Worm (Caenorhabditis elegans) whole organism, L4 larva: Measurements from ENCODE around the gene ptp-3.

Experiments
- F37D6.2 ChIP-seq: sonication (generic microtip); optimal IDR thresholded peaks from 2 replicates; lab custom pipeline; 2016; ENCODE audit warnings: mild to moderate bottlenecking, missing genetic modification characterization, missing compliant biosample characterization
- T26A8.4 ChIP-seq: fragments of 200-800 bp; sonication (Bioruptor generic); IDR thresholded peaks from 2 replicates; pipeline ENCODE4 v1.3.6; 2022; ENCODE audit warnings: missing genetic modification characterization, missing compliant biosample characterization
- Y48G9A.11 ChIP-seq: fragments of 200-800 bp; sonication (Bioruptor generic); IDR thresholded peaks from 2 replicates; pipeline ENCODE4 v1.3.6; 2022; ENCODE audit warnings: missing genetic modification reagents, missing genetic modification characterization, missing compliant biosample characterization
- Y5F2A.4 ChIP-seq: fragments of 200-800 bp; sonication (Bioruptor generic); optimal IDR thresholded peaks from 2 replicates; lab custom pipeline; 2018; ENCODE audit warnings: mild to moderate bottlenecking, missing genetic modification characterization, missing compliant biosample characterization
- ZK546.5 ChIP-seq, 2 experiments: sonication (generic microtip); optimal IDR thresholded peaks; 2 replicates each; lab custom pipeline; 2017; ENCODE audit warnings: missing biosample characterization in 2 of 2, missing genetic modification characterization in 2 of 2
- aha-1 ChIP-seq: fragments of 150-350 bp; peaks from one replicate; lab custom pipeline; 2014; ENCODE audit warnings: missing biosample characterization, missing genetic modification characterization
- ama-1 ChIP-seq: fragments of 150-350 bp; optimal IDR thresholded peaks from 2 replicates; lab custom pipeline; 2014; ENCODE audit warnings: inconsistent platforms, mixed read lengths
- ceh-20 ChIP-seq: fragments of 200-800 bp; sonication (Bioruptor generic); IDR thresholded peaks from 2 replicates; pipeline ENCODE4 v1.3.6; 2022; ENCODE audit warnings: missing genetic modification reagents, missing genetic modification characterization, missing compliant biosample characterization
- ceh-32 ChIP-seq: sonication (generic microtip); optimal IDR thresholded peaks from 2 replicates; lab custom pipeline; 2016; ENCODE audit warnings: mild to moderate bottlenecking, missing genetic modification characterization, missing compliant biosample characterization; ENCODE audit not compliant: poor library complexity
- ces-1 ChIP-seq: fragments of 150-350 bp; sonication (generic microtip); optimal IDR thresholded peaks from 4 replicates; lab custom pipeline; 2014; ENCODE audit warnings: missing biosample characterization, missing genetic modification reagents, missing genetic modification characterization
- cey-2 ChIP-seq: sonication (generic microtip); optimal IDR thresholded peaks from 3 replicates; lab custom pipeline; 2017; ENCODE audit warnings: missing genetic modification characterization, mild to moderate bottlenecking, missing compliant biosample characterization, antibody characterized with exemption, borderline replicate concordance; ENCODE audit not compliant: insufficient read depth
- ctbp-1 ChIP-seq: fragments of 200-800 bp; sonication (Bioruptor generic); IDR thresholded peaks from 2 replicates; pipeline ENCODE4 v1.3.6; 2022; ENCODE audit warnings: missing genetic modification reagents, missing genetic modification characterization, missing compliant biosample characterization
- daf-19 ChIP-seq: fragments of 200-800 bp; sonication (Bioruptor generic); conservative IDR thresholded peaks from 2 replicates; pipeline ENCODE4 v1.3.6; 2022; ENCODE audit warnings: missing genetic modification characterization, missing compliant biosample characterization
- daf-8 ChIP-seq: fragments of 200-800 bp; sonication (Bioruptor generic); IDR thresholded peaks from 2 replicates; pipeline ENCODE4 v1.3.6; 2022; ENCODE audit warnings: missing genetic modification characterization, missing compliant biosample characterization
- dve-1 ChIP-seq: sonication (generic microtip); optimal IDR thresholded peaks from 2 replicates; lab custom pipeline; 2017; ENCODE audit warnings: antibody characterized with exemption, mild to moderate bottlenecking, missing genetic modification characterization, missing compliant biosample characterization; ENCODE audit not compliant: insufficient read depth
- egl-27 ChIP-seq: sonication (generic microtip); optimal IDR thresholded peaks from 3 replicates; lab custom pipeline; 2017; ENCODE audit warnings: missing biosample characterization, missing genetic modification reagents, missing genetic modification characterization
- egl-43 ChIP-seq: fragments of 200-800 bp; sonication (Bioruptor generic); IDR thresholded peaks from 2 replicates; pipeline ENCODE4 v1.3.6; 2022; ENCODE audit warnings: missing genetic modification reagents, missing genetic modification characterization, missing compliant biosample characterization
- hif-1 ChIP-seq, 2 experiments: sonication (generic microtip); optimal IDR thresholded peaks; 2 replicates each; lab custom pipeline; 2016 to 2017; ENCODE audit warnings: missing compliant biosample characterization in 2 of 2, missing genetic modification characterization in 2 of 2, missing genetic modification reagents in 2 of 2, missing genotype in 2 of 2, mild to moderate bottlenecking in 1 of 2
- hlh-30 ChIP-seq: sonication (generic microtip); optimal IDR thresholded peaks from 2 replicates; lab custom pipeline; 2017; ENCODE audit warnings: antibody characterized with exemption, mild to moderate bottlenecking, missing genetic modification characterization, missing compliant biosample characterization; ENCODE audit not compliant: insufficient read depth
- hmg-1.1 ChIP-seq: fragments of 200-800 bp; sonication (Bioruptor generic); IDR thresholded peaks from 2 replicates; pipeline ENCODE4 v1.3.6; 2022; ENCODE audit warnings: missing genetic modification reagents, missing genetic modification characterization, missing compliant biosample characterization
- lin-15B ChIP-seq: fragments of 150-350 bp; sonication (generic microtip); optimal IDR thresholded peaks from 3 replicates; lab custom pipeline; 2014; ENCODE audit warnings: missing biosample characterization, missing genetic modification characterization
- lin-29 ChIP-seq: fragments of 200-800 bp; sonication (Bioruptor generic); IDR thresholded peaks from 2 replicates; pipeline ENCODE4 v1.3.6; 2022; ENCODE audit warnings: missing genetic modification reagents, missing genetic modification characterization, missing compliant biosample characterization
- lin-39 ChIP-seq: fragments of 150-350 bp; optimal IDR thresholded peaks from 2 replicates; lab custom pipeline; 2014; ENCODE audit warnings: missing biosample characterization, missing genetic modification reagents, missing genetic modification characterization
- madf-9 ChIP-seq: fragments of 200-800 bp; sonication (Bioruptor generic); conservative IDR thresholded peaks from 2 replicates; pipeline ENCODE4 v1.3.6; 2022; ENCODE audit warnings: missing genetic modification reagents, missing genetic modification characterization, missing compliant biosample characterization
- mep-1 ChIP-seq: fragments of 150-350 bp; sonication (generic microtip); optimal IDR thresholded peaks from 3 replicates; lab custom pipeline; 2014; ENCODE audit warnings: missing biosample characterization, missing genetic modification characterization
- mes-2 ChIP-seq: sonication (generic microtip); optimal IDR thresholded peaks from 2 replicates; lab custom pipeline; 2016; ENCODE audit warnings: missing genotype, mild to moderate bottlenecking, missing genetic modification characterization, missing compliant biosample characterization; ENCODE audit not compliant: poor library complexity, severe bottlenecking
- mxl-3 ChIP-seq: fragments of 200-800 bp; sonication (Bioruptor generic); optimal IDR thresholded peaks from 2 replicates; lab custom pipeline; 2018; ENCODE audit warnings: mild to moderate bottlenecking, missing genetic modification characterization, missing compliant biosample characterization
- nhr-102 ChIP-seq: sonication (generic microtip); optimal IDR thresholded peaks from 2 replicates; lab custom pipeline; 2016; ENCODE audit warnings: mild to moderate bottlenecking, missing genetic modification characterization, moderate library complexity, missing compliant biosample characterization
- nhr-237 ChIP-seq: sonication (generic microtip); optimal IDR thresholded peaks from 2 replicates; lab custom pipeline; 2017; ENCODE audit warnings: missing biosample characterization, missing genetic modification characterization
- nhr-42 ChIP-seq: fragments of 200-800 bp; sonication (Bioruptor generic); IDR thresholded peaks from 2 replicates; pipeline ENCODE4 v1.3.6; 2022; ENCODE audit warnings: missing genetic modification characterization, missing compliant biosample characterization
- nhr-48 ChIP-seq: sonication (generic microtip); optimal IDR thresholded peaks from 2 replicates; lab custom pipeline; 2016; ENCODE audit warnings: mild to moderate bottlenecking, missing genetic modification characterization, missing compliant biosample characterization
- nhr-6 ChIP-seq: fragments of 150-350 bp; optimal IDR thresholded peaks from 2 replicates; lab custom pipeline; 2014; ENCODE audit warnings: missing biosample characterization, missing genetic modification characterization
- set-16 ChIP-seq: fragments of 200-800 bp; sonication (Bioruptor generic); IDR thresholded peaks from 2 replicates; pipeline ENCODE4 v1.3.6; 2022; ENCODE audit warnings: missing genetic modification reagents, missing genetic modification characterization, missing compliant biosample characterization
- tra-1 ChIP-seq: fragments of 200-800 bp; sonication (Bioruptor generic); IDR thresholded peaks from 2 replicates; pipeline ENCODE4 v1.3.6; 2022; ENCODE audit warnings: missing genetic modification reagents, missing genetic modification characterization, missing compliant biosample characterization
- unc-62 ChIP-seq, 3 experiments: fragments of 150-350 bp in 1 of 3; sonication (generic microtip); optimal IDR thresholded peaks in 2 of 3; peaks in 1 of 3; 1 replicate in 1 of 3; 2 replicates in 2 of 3; lab custom pipeline; 2014 to 2017; ENCODE audit warnings: missing biosample characterization in 3 of 3, missing genetic modification characterization in 3 of 3, missing genetic modification reagents in 3 of 3, missing genotype in 1 of 3
- vab-7 ChIP-seq: fragments of 200-800 bp; sonication (Bioruptor generic); IDR thresholded peaks from 2 replicates; pipeline ENCODE4 v1.3.6; 2022; ENCODE audit warnings: missing genetic modification reagents, missing genetic modification characterization, missing compliant biosample characterization
- zfp-2 ChIP-seq: sonication (generic microtip); optimal IDR thresholded peaks from 2 replicates; lab custom pipeline; 2016; ENCODE audit warnings: mild to moderate bottlenecking, missing genetic modification characterization, missing compliant biosample characterization
- zip-11 ChIP-seq: fragments of 200-800 bp; sonication (Bioruptor generic); IDR thresholded peaks from 2 replicates; pipeline ENCODE4 v1.3.6; 2022; ENCODE audit warnings: missing genetic modification characterization, missing compliant biosample characterization
- ztf-7 ChIP-seq: fragments of 150-350 bp; optimal IDR thresholded peaks from 2 replicates; lab custom pipeline; 2014; ENCODE audit warnings: missing biosample characterization, missing genetic modification characterization

Gene ptp-3

ce11 chrII:10986461-10987090, 11.2 kb downstream of the ptp-3 start:
- 0 out of 2 replicates have a peak, but pooled peaks have one; percentile 26 for TF ChIP-seq egl-43 (GFP tag; lab: Robert Waterston, UW)
- no peak for TF ChIP-seq nhr-102 (tag; lab: Kevin White, UChicago)
- TF ChIP-seq ama-1 (lab: Kevin White, UChicago), result no peak
- no peak for TF ChIP-seq egl-27
- no peak for TF ChIP-seq mep-1
- no peak for TF ChIP-seq F37D6.2 (tag; lab: Kevin White, UChicago)
- TF ChIP-seq Y48G9A.11, result no peak
- TF ChIP-seq ZK546.5 (tag; optimal IDR thresholded peaks at IDR 0.05; lab: Kevin White, UChicago), result no peak
- no peak for TF ChIP-seq hmg-1.1 (GFP tag; lab: Robert Waterston, UW)
- no peak for TF ChIP-seq daf-19 (GFP tag; lab: Robert Waterston, UW)
- TF ChIP-seq hlh-30, result no peak
- TF ChIP-seq lin-15B (tag; lab: Kevin White, UChicago), result no peak
- TF ChIP-seq daf-8, result no peak
- TF ChIP-seq aha-1 (tag; lab: Kevin White, UChicago), result peak; percentile 60
- TF ChIP-seq cey-2 (tag; lab: Kevin White, UChicago), result no peak
- no peak for TF ChIP-seq lin-29 (GFP tag; lab: Robert Waterston, UW)
- peak; percentile 44 for TF ChIP-seq set-16 (GFP tag; lab: Robert Waterston, UW)
- TF ChIP-seq nhr-48, result no peak
- no peak for TF ChIP-seq ceh-32 (tag; lab: Kevin White, UChicago)
- no peak for TF ChIP-seq ctbp-1 (GFP tag; lab: Robert Waterston, UW)
- peak in 1 of 2 experiments; percentile 82 for TF ChIP-seq unc-62 (GFP tag; optimal IDR thresholded peaks at IDR 0.05 in 1 of 2; lab: Kevin White, UChicago)
- no peak for TF ChIP-seq unc-62 (tag; optimal IDR thresholded peaks at IDR 0.05; lab: Kevin White, UChicago)

ce11 chrII:10988575-10988974, 13.2 kb downstream of the ptp-3 start:
- TF ChIP-seq aha-1 (tag; lab: Kevin White, UChicago) (peak; percentile 53), mes-2 (tag; lab: Kevin White, UChicago) (peak; percentile 5), egl-27 (no peak)

- no peak for TF ChIP-seq zip-11 (GFP tag; lab: Robert Waterston, UW)
- peak; percentile 2 for TF ChIP-seq mes-2 (tag; lab: Kevin White, UChicago)
- no peak for TF ChIP-seq cey-2 (tag; lab: Kevin White, UChicago)
- TF ChIP-seq hif-1 (tag; optimal IDR thresholded peaks at IDR 0.05; lab: Kevin White, UChicago), result no peak
These were observed 13.8 kb downstream of the ptp-3 start for ce11 chrII:10989180-10989579.

- TF ChIP-seq unc-62 (GFP tag; optimal IDR thresholded peaks at IDR 0.05 in 1 of 2; lab: Kevin White, UChicago), result peak in 1 of 2 experiments; percentile 43
- no peak for TF ChIP-seq unc-62 (tag; optimal IDR thresholded peaks at IDR 0.05; lab: Kevin White, UChicago)
- no peak for TF ChIP-seq T26A8.4 (GFP tag; lab: Robert Waterston, UW)
- TF ChIP-seq ces-1 (GFP tag; lab: Kevin White, UChicago), result peak; percentile 16
These were observed 15.3 kb downstream of the ptp-3 start for ce11 chrII:10990592-10990991.

- TF ChIP-seq nhr-42 (no peak), Y5F2A.4 (GFP tag; lab: Kevin White, UChicago) (no peak), aha-1 (tag; lab: Kevin White, UChicago) (peak; percentile 71), dve-1 (no peak), ceh-20 (no peak), unc-62 (GFP tag; optimal IDR thresholded peaks at IDR 0.05 in 1 of 2; lab: Kevin White, UChicago) (peak in 1 of 2 experiments; percentile 77), unc-62 (tag; optimal IDR thresholded peaks at IDR 0.05; lab: Kevin White, UChicago) (no peak), hlh-30 (no peak), ztf-7 (tag; lab: Kevin White, UChicago) (no peak), nhr-6 (tag; lab: Kevin White, UChicago) (no peak), vab-7 (GFP tag; lab: Robert Waterston, UW) (no peak), madf-9 (GFP tag; lab: Robert Waterston, UW) (no peak), set-16 (GFP tag; lab: Robert Waterston, UW) (no peak), nhr-237 (tag; lab: Kevin White, UChicago) (no peak), ceh-32 (tag; lab: Kevin White, UChicago) (no peak), zfp-2 (no peak), lin-39 (tag; lab: Kevin White, UChicago) (no peak), mxl-3 (no peak), tra-1 (GFP tag; lab: Robert Waterston, UW) (no peak)
- TF ChIP-seq, all 104 proteins: peak for 2
These were observed 18.4 kb downstream of the ptp-3 start for ce11 chrII:10993607-10994229.
